Fruit fly (Drosophila melanogaster) whole organism, prepupa: ENCODE measurements around the gene CG15922.
A peak's percentile ranks its signal among the peaks of the same experiment; 100 is the strongest.

Source experiments
- CG11294 ChIP-seq: fragments of 200-800 bp; sonication (Bioruptor generic); IDR thresholded peaks from 2 replicates; pipeline ENCODE4 v1.3.6; 2022; ENCODE audit warnings: missing biosample characterization, missing genetic modification characterization
- CG11902 ChIP-seq: fragments of 200-800 bp; sonication (Bioruptor generic); optimal IDR thresholded peaks from 3 replicates; lab custom pipeline; 2016; ENCODE audit warnings: missing biosample characterization, missing genetic modification characterization
- CG15336 ChIP-seq: fragments of 200-800 bp; sonication (Bioruptor generic); IDR thresholded peaks from 2 replicates; pipeline ENCODE4 v1.3.6; 2022; ENCODE audit warnings: missing biosample characterization, missing genetic modification characterization
- CG1621 ChIP-seq: fragments of 200-800 bp; sonication (Bioruptor generic); optimal IDR thresholded peaks from 3 replicates; lab custom pipeline; 2018; ENCODE audit warnings: missing biosample characterization, mild to moderate bottlenecking, missing genetic modification characterization
- CG16779 ChIP-seq: fragments of 200-800 bp; sonication (Bioruptor generic); optimal IDR thresholded peaks from 3 replicates; lab custom pipeline; 2017; ENCODE audit warnings: missing biosample characterization, mild to moderate bottlenecking, missing genetic modification characterization
- CG3032 ChIP-seq: fragments of 200-800 bp; optimal IDR thresholded peaks from 2 replicates; lab custom pipeline; 2019; ENCODE audit warnings: missing biosample characterization, mild to moderate bottlenecking, missing genetic modification characterization, moderate library complexity
- CG31627 ChIP-seq: fragments of 200-800 bp; sonication (Bioruptor generic); optimal IDR thresholded peaks from 3 replicates; lab custom pipeline; 2016; ENCODE audit warnings: missing biosample characterization, missing genetic modification characterization
- CG34406 ChIP-seq: fragments of 200-800 bp; sonication (Bioruptor generic); optimal IDR thresholded peaks from 3 replicates; lab custom pipeline; 2016; ENCODE audit warnings: missing biosample characterization, missing genetic modification characterization
- CG6163 ChIP-seq: fragments of 200-800 bp; sonication (Bioruptor generic); IDR thresholded peaks from 3 replicates; pipeline ENCODE4 v1.3.6; 2022; ENCODE audit warnings: missing biosample characterization, missing genetic modification characterization
- CG6792 ChIP-seq: fragments of 200-800 bp; sonication (Bioruptor generic); optimal IDR thresholded peaks from 3 replicates; lab custom pipeline; 2016; ENCODE audit warnings: missing biosample characterization, missing genetic modification characterization
- CG6808 ChIP-seq: fragments of 200-800 bp; sonication (Bioruptor generic); optimal IDR thresholded peaks from 3 replicates; lab custom pipeline; 2017; ENCODE audit warnings: missing biosample characterization, missing genetic modification characterization, mild to moderate bottlenecking, moderate library complexity, missing genetic modification reagents
- CG7368 ChIP-seq: fragments of 200-800 bp; sonication (Bioruptor generic); optimal IDR thresholded peaks from 3 replicates; lab custom pipeline; 2016; ENCODE audit warnings: missing biosample characterization, missing genetic modification characterization
- CG8632 ChIP-seq: fragments of 200-800 bp; sonication (Bioruptor generic); optimal IDR thresholded peaks from 3 replicates; lab custom pipeline; 2016; ENCODE audit warnings: missing biosample characterization, missing genetic modification characterization
- Eip75B ChIP-seq: fragments of 200-800 bp; sonication (Bioruptor generic); optimal IDR thresholded peaks from 3 replicates; lab custom pipeline; 2016; ENCODE audit warnings: missing biosample characterization, missing genetic modification characterization
- Eip78C ChIP-seq: fragments of 200-800 bp; sonication (Bioruptor generic); peaks from one replicate; lab custom pipeline; 2016; ENCODE audit warnings: missing biosample characterization, missing genetic modification characterization
- Eip93F ChIP-seq: fragments of 200-800 bp; sonication (Bioruptor generic); optimal IDR thresholded peaks from 2 replicates; lab custom pipeline; 2016; ENCODE audit warnings: missing biosample characterization, mild to moderate bottlenecking, missing genetic modification characterization
- Hr38 ChIP-seq: sonication (Bioruptor generic); optimal IDR thresholded peaks from 2 replicates; lab custom pipeline; 2016; ENCODE audit warnings: missing biosample characterization, missing genetic modification characterization
- Lpt ChIP-seq: fragments of 200-800 bp; sonication (Bioruptor generic); optimal IDR thresholded peaks from 3 replicates; lab custom pipeline; 2016; ENCODE audit warnings: missing biosample characterization, missing genetic modification characterization
- OdsH ChIP-seq: fragments of 200-800 bp; sonication (Bioruptor generic); optimal IDR thresholded peaks from 3 replicates; lab custom pipeline; 2016; ENCODE audit warnings: missing biosample characterization, missing genetic modification characterization
- cyc ChIP-seq: fragments of 200-800 bp; sonication (Bioruptor generic); optimal IDR thresholded peaks from 3 replicates; lab custom pipeline; 2016; ENCODE audit warnings: missing biosample characterization, missing genetic modification characterization
- dac ChIP-seq: fragments of 200-800 bp; sonication (Bioruptor generic); optimal IDR thresholded peaks from 2 replicates; lab custom pipeline; 2017; ENCODE audit warnings: missing biosample characterization, mild to moderate bottlenecking, missing genetic modification characterization
- dsx ChIP-seq: fragments of 200-800 bp; optimal IDR thresholded peaks from 3 replicates; lab custom pipeline; 2019; ENCODE audit warnings: missing biosample characterization, mild to moderate bottlenecking, missing genetic modification characterization, moderate library complexity; ENCODE audit not compliant: poor library complexity, severe bottlenecking
- eg ChIP-seq: fragments of 200-800 bp; sonication (Bioruptor generic); IDR thresholded peaks from 3 replicates; pipeline ENCODE4 v1.3.6; 2022; ENCODE audit warnings: missing biosample characterization, missing genetic modification characterization
- esn ChIP-seq: fragments of 200-800 bp; sonication (Bioruptor generic); optimal IDR thresholded peaks from 2 replicates; lab custom pipeline; 2016; ENCODE audit warnings: missing biosample characterization, mild to moderate bottlenecking, missing genetic modification characterization, moderate library complexity
- fd85E ChIP-seq: fragments of 200-800 bp; sonication (Bioruptor generic); optimal IDR thresholded peaks from 3 replicates; lab custom pipeline; 2016; ENCODE audit warnings: missing biosample characterization, missing genetic modification characterization
- fkh ChIP-seq: fragments of 200-800 bp; sonication (Bioruptor generic); optimal IDR thresholded peaks from 3 replicates; lab custom pipeline; 2017; ENCODE audit warnings: missing biosample characterization, mild to moderate bottlenecking, missing genetic modification characterization, moderate library complexity
- lz ChIP-seq: fragments of 200-800 bp; sonication (Bioruptor generic); optimal IDR thresholded peaks from 3 replicates; lab custom pipeline; 2016; ENCODE audit warnings: missing biosample characterization, missing genetic modification characterization
- net ChIP-seq: fragments of 200-800 bp; sonication (Bioruptor generic); optimal IDR thresholded peaks from 3 replicates; lab custom pipeline; 2016; ENCODE audit warnings: missing biosample characterization, missing genetic modification characterization
- spab ChIP-seq: fragments of 200-800 bp; sonication (Bioruptor generic); optimal IDR thresholded peaks from 2 replicates; lab custom pipeline; 2017; ENCODE audit warnings: missing biosample characterization, mild to moderate bottlenecking, missing genetic modification characterization, missing genetic modification reagents
- ss ChIP-seq, 2 experiments: fragments of 200-800 bp; sonication (Bioruptor generic); optimal IDR thresholded peaks; 2 replicates in 1 of 2; 3 replicates in 1 of 2; lab custom pipeline; 2017 to 2018; ENCODE audit warnings: mild to moderate bottlenecking in 2 of 2, missing biosample characterization in 2 of 2, missing genetic modification characterization in 2 of 2, moderate library complexity in 1 of 2
- svp ChIP-seq: fragments of 200-800 bp; sonication (Bioruptor generic); peaks from one replicate; lab custom pipeline; 2016; ENCODE audit warnings: missing biosample characterization, missing genetic modification characterization
- topi ChIP-seq: fragments of 200-800 bp; sonication (Bioruptor generic); optimal IDR thresholded peaks from 3 replicates; lab custom pipeline; 2016; ENCODE audit warnings: missing biosample characterization, missing genetic modification characterization

CG15922 gene

DNA sequence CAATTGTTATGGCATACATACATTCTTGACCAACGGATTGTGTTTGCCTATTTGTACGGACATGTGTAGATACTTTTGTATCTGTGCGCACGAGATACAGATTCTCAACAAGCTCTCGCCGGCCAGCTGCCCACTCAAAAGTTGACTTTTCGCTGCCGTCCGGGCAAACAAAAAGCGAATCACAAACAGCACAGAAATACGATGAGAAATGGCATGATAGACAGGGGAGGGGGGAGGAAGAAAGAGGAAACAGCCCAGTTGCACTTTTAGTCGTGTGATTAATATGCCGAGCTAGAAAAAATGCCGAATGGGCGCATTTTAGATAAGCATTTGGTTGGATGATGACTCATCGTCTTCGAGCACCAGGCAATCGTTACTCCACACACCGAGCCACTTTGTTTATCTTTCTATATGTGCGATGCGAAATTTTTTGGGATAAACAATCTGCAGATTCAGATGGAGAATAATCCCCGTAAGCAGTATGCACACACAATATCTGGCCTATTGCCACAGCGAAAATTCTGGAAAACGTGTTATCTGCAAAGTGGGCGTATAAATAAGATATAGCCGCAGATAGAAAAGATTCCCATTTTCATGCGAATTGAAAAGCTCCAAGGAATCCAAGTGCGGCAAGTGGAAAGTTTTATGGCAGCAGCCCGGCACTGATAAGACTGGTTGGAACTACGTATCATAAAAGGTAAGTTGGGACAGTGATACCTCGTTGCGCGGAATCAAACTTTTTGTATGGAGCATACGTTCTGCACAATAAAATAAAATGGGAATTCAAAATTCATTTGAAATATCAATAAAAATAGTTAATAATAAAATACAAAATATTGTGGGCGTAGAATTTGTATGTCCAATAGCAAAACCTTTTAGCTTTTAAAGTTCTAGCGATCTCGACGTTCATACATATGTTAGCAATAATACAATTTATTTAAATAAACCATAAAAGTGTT lies 13.1 kb downstream of the CG15922 start (continued):
- TF ChIP-seq CG11294 (no peak), net (no peak)

dm6 chr3R:20545678-20546077 lies 14.4 kb downstream of the CG15922 start:
- TF ChIP-seq CG34406 (GFP tag; lab: Kevin White, UChicago) (no peak), svp (peak; percentile 62), CG31627 (no peak), dsx (GFP tag; lab: Kevin White, UChicago) (no peak), eg (GFP tag; lab: Robert Waterston, UW) (peak; percentile 45; the same call in 1 of the 3 replicates), Lpt (GFP tag; lab: Kevin White, UChicago) (no peak), fkh (GFP tag; lab: Kevin White, UChicago) (peak; percentile 54), Hr38 (GFP tag; lab: Kevin White, UChicago) (no peak), CG7368 (GFP tag; lab: Kevin White, UChicago) (no peak), CG6808 (GFP tag; lab: Kevin White, UChicago) (no peak), CG6792 (GFP tag; lab: Kevin White, UChicago) (no peak), CG3032 (no peak), Eip75B (GFP tag; lab: Kevin White, UChicago) (no peak), esn (GFP tag; lab: Kevin White, UChicago) (no peak), lz (no peak), fd85E (GFP tag; lab: Kevin White, UChicago) (no peak), CG6163 (peak; percentile 31; the same call in 1 of the 3 replicates), CG16779 (tag; lab: Kevin White, UChicago) (no peak), topi (GFP tag; lab: Kevin White, UChicago) (no peak)

dm6 chr3R:20544952-20545351 lies 15.1 kb downstream of the CG15922 start:
- no peak for TF ChIP-seq CG6163
- TF ChIP-seq OdsH (GFP tag; lab: Kevin White, UChicago): peak; percentile 17
- no peak for TF ChIP-seq topi (GFP tag; lab: Kevin White, UChicago)

DNA sequence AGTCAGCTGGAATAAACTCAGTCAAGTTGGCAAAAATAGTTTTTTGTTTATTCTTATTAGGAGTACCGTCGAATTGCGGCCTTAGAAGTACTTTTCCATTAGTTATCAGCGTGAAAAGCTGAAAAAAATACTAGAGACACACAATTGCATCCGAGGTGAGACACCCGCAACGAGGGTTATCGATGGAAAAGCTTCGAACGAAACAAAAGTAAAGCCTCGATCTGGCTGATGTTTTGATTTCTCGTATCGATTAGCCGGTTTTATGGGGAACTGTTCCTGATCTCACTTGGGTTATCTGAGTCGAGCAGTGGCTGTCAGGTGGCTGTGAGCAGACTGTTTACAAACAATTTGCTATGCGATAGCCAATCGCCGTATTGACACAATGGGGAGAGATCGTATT lies 16.4 kb downstream of the CG15922 start:
- peak; percentile 15 for TF ChIP-seq fkh (GFP tag; lab: Kevin White, UChicago)
- no peak for TF ChIP-seq CG8632 (GFP tag; lab: Kevin White, UChicago)
- no peak for TF ChIP-seq CG6163
- peak; percentile 99 for TF ChIP-seq svp

dm6 chr3R:20543220-20543619 lies 16.9 kb downstream of the CG15922 start:
- TF ChIP-seq CG16779 (tag; lab: Kevin White, UChicago) (no peak), Eip78C (peak; percentile 23), cyc (GFP tag; lab: Kevin White, UChicago) (no peak)

- TF ChIP-seq Eip78C: peak; percentile 70
- TF ChIP-seq dac (GFP tag; lab: Kevin White, UChicago): no peak
- no peak for TF ChIP-seq CG6792 (GFP tag; lab: Kevin White, UChicago)
- peak; percentile 12 for TF ChIP-seq esn (GFP tag; lab: Kevin White, UChicago)
- peak; percentile 41 for TF ChIP-seq svp
- 0 out of 3 replicates have a peak, but pooled peaks have one; percentile 8 for TF ChIP-seq CG6163
- TF ChIP-seq ss (GFP tag; optimal IDR thresholded peaks at IDR 0.05; lab: Kevin White, UChicago): no peak
- no peak for TF ChIP-seq spab (GFP tag; lab: Kevin White, UChicago)
- TF ChIP-seq Eip93F (GFP tag; lab: Kevin White, UChicago): no peak
- no peak for TF ChIP-seq Eip75B (GFP tag; lab: Kevin White, UChicago)
- 0 out of 2 replicates have a peak, but pooled peaks have one; percentile 19 for TF ChIP-seq CG15336 (GFP tag; lab: Robert Waterston, UW)
- TF ChIP-seq cyc (GFP tag; lab: Kevin White, UChicago): no peak
- no peak for TF ChIP-seq Lpt (GFP tag; lab: Kevin White, UChicago)
- TF ChIP-seq fkh (GFP tag; lab: Kevin White, UChicago): peak; percentile 76
- TF ChIP-seq CG11902 (GFP tag; lab: Kevin White, UChicago): no peak
- peak; percentile 32 for TF ChIP-seq CG1621 (tag; lab: Kevin White, UChicago)
Observed at dm6 chr3R:20542283-20543144, 17.6 kb downstream of the CG15922 start.
